Fruit fly (Drosophila melanogaster): Measurements from ENCODE around the gene CG5112.

CG5112 gene

DNA sequence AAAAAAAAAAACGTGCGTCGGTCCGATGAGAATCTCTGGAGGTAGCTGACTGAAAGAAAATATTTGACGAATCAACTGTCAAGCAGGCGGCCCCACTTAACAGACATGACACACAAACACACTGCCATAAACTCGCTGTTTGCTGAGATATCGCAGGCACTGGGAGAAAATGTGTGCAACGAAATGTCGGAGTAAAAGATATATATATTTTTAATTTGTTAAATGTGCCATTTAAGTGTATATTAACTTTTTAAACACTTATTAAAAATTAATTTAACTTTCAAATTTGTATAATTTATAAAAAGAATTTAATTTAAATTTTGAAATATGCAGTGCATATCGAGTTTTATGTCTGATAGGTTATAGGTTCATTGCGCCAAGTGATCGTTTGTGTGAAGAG lies 2.1 kb upstream of the CG5112 start (continued):
- TF ChIP-seq ttk (GFP tag; IDR thresholded peaks at IDR 0.05) (peak; percentile 67), CG4707 (GFP tag; optimal IDR thresholded peaks at IDR 0.05) (no peak), lab (GFP tag; optimal IDR thresholded peaks at IDR 0.05) (peak; percentile 72), CrebB (tag; optimal IDR thresholded peaks at IDR 0.05) (no peak), pnt (GFP tag; optimal IDR thresholded peaks at IDR 0.05) (no peak), al (GFP tag; IDR thresholded peaks at IDR 0.05) (no peak), Nf-YB (GFP tag; optimal IDR thresholded peaks at IDR 0.05) (peak; percentile 22), CG30431 (GFP tag; optimal IDR thresholded peaks at IDR 0.05) (no peak), CG6175 (GFP tag; IDR thresholded peaks at IDR 0.05) (no peak), CG8089 (GFP tag; optimal IDR thresholded peaks at IDR 0.05) (no peak), fd96Cb (tag; optimal IDR thresholded peaks at IDR 0.05) (peak; percentile 43), Ptx1 (GFP tag; IDR thresholded peaks at IDR 0.05) (peak; percentile 57; the same call in 1 of the 2 replicates), Elba2 (GFP tag; optimal IDR thresholded peaks at IDR 0.05) (no peak), CG15269 (tag; optimal IDR thresholded peaks at IDR 0.05) (no peak), sd (tag; optimal IDR thresholded peaks at IDR 0.05) (no peak), caup (GFP tag; optimal IDR thresholded peaks at IDR 0.05; ENCODE audit: severe bottlenecking) (peak; percentile 61), gem (tag; optimal IDR thresholded peaks at IDR 0.05) (peak; percentile 81), Mrtf (GFP tag; IDR thresholded peaks at IDR 0.05) (no peak), CG13775 (GFP tag; optimal IDR thresholded peaks at IDR 0.05) (peak; percentile 39), Ssrp (tag; optimal IDR thresholded peaks at IDR 0.05) (peak; percentile 61), CG8388 (GFP tag; optimal IDR thresholded peaks at IDR 0.05) (peak; percentile 58), CG7928 (GFP tag; optimal IDR thresholded peaks at IDR 0.05) (no peak), br (optimal IDR thresholded peaks at IDR 0.05) (no peak), CG6813 (GFP tag; optimal IDR thresholded peaks at IDR 0.05) (no peak), dan (GFP tag; IDR thresholded peaks at IDR 0.05) (no peak), grn (GFP tag; optimal IDR thresholded peaks at IDR 0.05) (no peak), Ravus (GFP tag; IDR thresholded peaks at IDR 0.05) (no peak), Nf-YC (tag; optimal IDR thresholded peaks at IDR 0.05) (peak; percentile 39), Kr (GFP tag; optimal IDR thresholded peaks at IDR 0.05) (no peak), CG11696 (GFP tag; IDR thresholded peaks at IDR 0.05) (0 out of 2 replicates have a peak, but pooled peaks have one; percentile 15), Tbp (GFP tag; optimal IDR thresholded peaks at IDR 0.05) (no peak), Six4 (GFP tag; optimal IDR thresholded peaks at IDR 0.05) (peak; percentile 54), grau (tag; optimal IDR thresholded peaks at IDR 0.05) (peak; percentile 48), Hr78 (GFP tag; optimal IDR thresholded peaks at IDR 0.05) (peak in 1 of 2 experiments; percentile 81), TFAM (GFP tag; optimal IDR thresholded peaks at IDR 0.05) (no peak), Opbp (GFP tag; IDR thresholded peaks at IDR 0.05; ENCODE audit: partially characterized antibody) (no peak), CG7745 (tag; optimal IDR thresholded peaks at IDR 0.05) (no peak), tio (GFP tag; optimal IDR thresholded peaks at IDR 0.05) (no peak), nmo (GFP tag; optimal IDR thresholded peaks at IDR 0.05) (peak; percentile 76), Lim3 (GFP tag; IDR thresholded peaks at IDR 0.05) (no peak), CG17568 (GFP tag; optimal IDR thresholded peaks at IDR 0.05) (no peak), D19A (tag; optimal IDR thresholded peaks at IDR 0.05) (peak; percentile 69), ash1 (GFP tag; optimal IDR thresholded peaks at IDR 0.05) (no peak), CG7357 (GFP tag; IDR thresholded peaks at IDR 0.05) (peak; percentile 30; the same call in 1 of the 3 replicates), sqz (GFP tag; optimal IDR thresholded peaks at IDR 0.05) (peak; percentile 23), CG12236 (GFP tag; optimal IDR thresholded peaks at IDR 0.05) (no peak), Doc2 (GFP tag; IDR thresholded peaks at IDR 0.05) (no peak), GATAe (GFP tag; conservative IDR thresholded peaks at IDR 0.05) (peak; percentile 67; the same call in 1 of the 2 replicates), CTCF (GFP tag; optimal IDR thresholded peaks at IDR 0.05) (no peak), CoRest (tag; optimal IDR thresholded peaks at IDR 0.05) (peak; percentile 36), CG14667 (GFP tag; IDR thresholded peaks at IDR 0.05) (no peak), sna (GFP tag; IDR thresholded peaks at IDR 0.05; ENCODE audit: partially characterized antibody) (no peak)
